Worm (Caenorhabditis elegans): ENCODE measurements around the gene F35E8.13.
A peak's percentile ranks its signal among the peaks of the same experiment; 100 is the strongest.

F35E8.13 gene

ce11 chrV:15950903-15951302 is 27.8 kb downstream of the F35E8.13 start, which contains the start of gene srw-59:
srw-59 (minus strand) TSS chrV:15951003.
- TF ChIP-seq pqm-1 (tag; optimal IDR thresholded peaks at IDR 0.05) = no peak
- no peak for TF ChIP-seq ces-1 (GFP tag; optimal IDR thresholded peaks at IDR 0.05)
- TF ChIP-seq nhr-48 (tag; optimal IDR thresholded peaks at IDR 0.05) = no peak
- no peak for TF ChIP-seq fkh-10 (GFP tag; optimal IDR thresholded peaks at IDR 0.05)
- no peak for TF ChIP-seq nhr-111 (GFP tag; optimal IDR thresholded peaks at IDR 0.05)

ce11 chrV:15952762-15953161 is 29.7 kb downstream of the F35E8.13 start, which contains the start of gene srw-56:
srw-56 (minus strand) TSS chrV:15952862.
- TF ChIP-seq F44E2.7 (GFP tag; IDR thresholded peaks at IDR 0.05) (no peak), hlh-11 (tag; optimal IDR thresholded peaks at IDR 0.05) (no peak), Y105C5A.15 (GFP tag; IDR thresholded peaks at IDR 0.05) (no peak), dmd-6 (GFP tag; IDR thresholded peaks at IDR 0.05) (no peak), Y75B8A.6 (GFP tag; IDR thresholded peaks at IDR 0.05) (no peak)

- TF ChIP-seq ZK337.2 (GFP tag; IDR thresholded peaks at IDR 0.05) = no peak
- TF ChIP-seq fkh-10 (GFP tag; optimal IDR thresholded peaks at IDR 0.05) = no peak
- TF ChIP-seq lin-39 (tag; optimal IDR thresholded peaks at IDR 0.05) = no peak
- no peak for TF ChIP-seq ctbp-1 (GFP tag; IDR thresholded peaks at IDR 0.05)
- no peak for TF ChIP-seq nhr-42 (GFP tag; IDR thresholded peaks at IDR 0.05)
- TF ChIP-seq ceh-28 (tag; optimal IDR thresholded peaks at IDR 0.05) = no peak
- no peak for TF ChIP-seq fos-1 (tag; optimal IDR thresholded peaks at IDR 0.05)
- TF ChIP-seq attf-4 (tag; optimal IDR thresholded peaks at IDR 0.05) = no peak
- TF ChIP-seq mes-2 (tag; optimal IDR thresholded peaks at IDR 0.05; ENCODE audit: poor library complexity, severe bottlenecking) = no peak
- TF ChIP-seq ama-1 (optimal IDR thresholded peaks at IDR 0.05) = no peak
- no peak for TF ChIP-seq nhr-102 (tag; optimal IDR thresholded peaks at IDR 0.05)
- no peak for TF ChIP-seq unc-39 (tag; optimal IDR thresholded peaks at IDR 0.05)
- no peak for TF ChIP-seq Y105C5A.15 (GFP tag; IDR thresholded peaks at IDR 0.05)
- no peak for TF ChIP-seq Y5F2A.4 (GFP tag; optimal IDR thresholded peaks at IDR 0.05)
- TF ChIP-seq zag-1 (tag; optimal IDR thresholded peaks at IDR 0.05) = no peak
- TF ChIP-seq mdt-29 (GFP tag; IDR thresholded peaks at IDR 0.05) = no peak
- TF ChIP-seq Y48G9A.11 (GFP tag; IDR thresholded peaks at IDR 0.05) = no peak
- no peak for TF ChIP-seq daf-16 (GFP tag; optimal IDR thresholded peaks at IDR 0.05)
- no peak for TF ChIP-seq daf-16 (tag; optimal IDR thresholded peaks at IDR 0.05)
- TF ChIP-seq nhr-10 (tag; optimal IDR thresholded peaks at IDR 0.05) = no peak
- no peak for TF ChIP-seq unc-130 (GFP tag; optimal IDR thresholded peaks at IDR 0.05)
These were observed 31.9 kb downstream of the F35E8.13 start, which contains the start of gene srw-57 for ce11 chrV:15954932-15955331. srw-57 (minus strand) TSS chrV:15955032.

ce11 chrV:15955497-15955896 is 32.4 kb downstream of the F35E8.13 start, which contains the start of gene srh-186:
srh-186 (plus strand) TSS chrV:15955797.
- no peak for TF ChIP-seq zag-1 (tag; optimal IDR thresholded peaks at IDR 0.05)
- peak; percentile 29 for TF ChIP-seq aha-1 (tag)

- TF ChIP-seq hlh-11 (tag; optimal IDR thresholded peaks at IDR 0.05) (no peak), nhr-111 (GFP tag; optimal IDR thresholded peaks at IDR 0.05) (no peak), madf-9 (GFP tag; conservative IDR thresholded peaks at IDR 0.05) (no peak), gei-8 (GFP tag; optimal IDR thresholded peaks at IDR 0.05) (no peak), mes-2 (tag; optimal IDR thresholded peaks at IDR 0.05; ENCODE audit: poor library complexity, severe bottlenecking) (no peak), lin-38 (GFP tag; IDR thresholded peaks at IDR 0.05) (no peak), dmd-8 (GFP tag; IDR thresholded peaks at IDR 0.05) (no peak), zfp-3 (GFP tag; conservative IDR thresholded peaks at IDR 0.05) (no peak), lin-1 (GFP tag; IDR thresholded peaks at IDR 0.05) (no peak), zag-1 (tag; optimal IDR thresholded peaks at IDR 0.05) (no peak), duxl-1 (tag; optimal IDR thresholded peaks at IDR 0.05; ENCODE audit: poor library complexity) (no peak), nhr-28 (tag; optimal IDR thresholded peaks at IDR 0.05) (no peak), ceh-28 (tag; optimal IDR thresholded peaks at IDR 0.05) (no peak), lin-39 (tag; optimal IDR thresholded peaks at IDR 0.05) (no peak), lin-15B (tag; optimal IDR thresholded peaks at IDR 0.05) (no peak), daf-19 (GFP tag; conservative IDR thresholded peaks at IDR 0.05) (no peak)
These were observed 34.0 kb downstream of the F35E8.13 start, which contains the start of gene F36G9.3 for ce11 chrV:15957098-15957497. F36G9.3 (plus strand) TSS chrV:15957398.

Measured in whole organism, L4 larva.